Worm (Caenorhabditis elegans) whole organism, L4 larva: ENCODE results near the gene semo-1.

Experiments used
- D1046.2 ChIP-seq: fragments of 200-800 bp; sonication (Bioruptor generic); IDR thresholded peaks from 2 replicates; pipeline ENCODE4 v1.3.6; 2022; ENCODE audit warnings: missing genetic modification characterization, missing compliant biosample characterization
- F10B5.3 ChIP-seq: sonication (generic microtip); optimal IDR thresholded peaks from 2 replicates; lab custom pipeline; 2016; ENCODE audit warnings: mild to moderate bottlenecking, missing genetic modification characterization, missing compliant biosample characterization
- F49E8.2 ChIP-seq: sonication (generic microtip); optimal IDR thresholded peaks from 2 replicates; lab custom pipeline; 2016; ENCODE audit warnings: missing compliant biosample characterization, mild to moderate bottlenecking, missing genetic modification characterization, borderline replicate concordance
- Y105C5A.15 ChIP-seq: fragments of 200-800 bp; sonication (Bioruptor generic); IDR thresholded peaks from 2 replicates; pipeline ENCODE4 v1.3.6; 2022; ENCODE audit warnings: missing genetic modification characterization, missing compliant biosample characterization
- aly-2 ChIP-seq: sonication (generic microtip); optimal IDR thresholded peaks from 2 replicates; lab custom pipeline; 2018; ENCODE audit warnings: missing biosample characterization, missing genetic modification characterization
- ceh-28 ChIP-seq: fragments of 150-350 bp; optimal IDR thresholded peaks from 2 replicates; lab custom pipeline; 2014; ENCODE audit warnings: missing biosample characterization, missing genetic modification reagents, missing genetic modification characterization
- ceh-32 ChIP-seq: sonication (generic microtip); optimal IDR thresholded peaks from 2 replicates; lab custom pipeline; 2016; ENCODE audit warnings: mild to moderate bottlenecking, missing genetic modification characterization, missing compliant biosample characterization; ENCODE audit not compliant: poor library complexity
- ceh-44 ChIP-seq: fragments of 200-800 bp; sonication (Bioruptor generic); IDR thresholded peaks from 2 replicates; pipeline ENCODE4 v1.3.6; 2022; ENCODE audit warnings: missing genetic modification reagents, missing genetic modification characterization, missing compliant biosample characterization
- cey-2 ChIP-seq: sonication (generic microtip); optimal IDR thresholded peaks from 3 replicates; lab custom pipeline; 2017; ENCODE audit warnings: missing genetic modification characterization, mild to moderate bottlenecking, missing compliant biosample characterization, antibody characterized with exemption, borderline replicate concordance; ENCODE audit not compliant: insufficient read depth
- daf-12 ChIP-seq: fragments of 150-350 bp; optimal IDR thresholded peaks from 2 replicates; lab custom pipeline; 2014; ENCODE audit warnings: missing biosample characterization, missing genetic modification reagents, missing genetic modification characterization
- daf-16 ChIP-seq, 3 experiments: sonication (generic microtip); optimal IDR thresholded peaks; 2 replicates each; lab custom pipeline; 2016 to 2017; ENCODE audit warnings: missing genetic modification characterization in 3 of 3, missing genetic modification reagents in 3 of 3, mild to moderate bottlenecking in 2 of 3, missing compliant biosample characterization in 2 of 3, missing biosample characterization in 1 of 3, moderate library complexity in 1 of 3
- dmd-8 ChIP-seq: fragments of 200-800 bp; sonication (Bioruptor generic); IDR thresholded peaks from 2 replicates; pipeline ENCODE4 v1.3.6; 2022; ENCODE audit warnings: missing genetic modification characterization, missing compliant biosample characterization
- duxl-1 ChIP-seq: sonication (generic microtip); optimal IDR thresholded peaks from 2 replicates; lab custom pipeline; 2016; ENCODE audit warnings: mild to moderate bottlenecking, missing genetic modification characterization, moderate library complexity, missing compliant biosample characterization; ENCODE audit not compliant: poor library complexity
- dve-1 ChIP-seq: sonication (generic microtip); optimal IDR thresholded peaks from 2 replicates; lab custom pipeline; 2017; ENCODE audit warnings: antibody characterized with exemption, mild to moderate bottlenecking, missing genetic modification characterization, missing compliant biosample characterization; ENCODE audit not compliant: insufficient read depth
- egl-27 ChIP-seq: sonication (generic microtip); optimal IDR thresholded peaks from 3 replicates; lab custom pipeline; 2017; ENCODE audit warnings: missing biosample characterization, missing genetic modification reagents, missing genetic modification characterization
- fos-1 ChIP-seq: fragments of 150-350 bp; optimal IDR thresholded peaks from 2 replicates; lab custom pipeline; 2014; ENCODE audit warnings: missing biosample characterization, missing genetic modification characterization
- hif-1 ChIP-seq, 2 experiments: sonication (generic microtip); optimal IDR thresholded peaks; 2 replicates each; lab custom pipeline; 2016 to 2017; ENCODE audit warnings: missing compliant biosample characterization in 2 of 2, missing genetic modification characterization in 2 of 2, missing genetic modification reagents in 2 of 2, missing genotype in 2 of 2, mild to moderate bottlenecking in 1 of 2
- hmg-1.1 ChIP-seq: fragments of 200-800 bp; sonication (Bioruptor generic); IDR thresholded peaks from 2 replicates; pipeline ENCODE4 v1.3.6; 2022; ENCODE audit warnings: missing genetic modification reagents, missing genetic modification characterization, missing compliant biosample characterization
- lin-1 ChIP-seq: fragments of 200-800 bp; sonication (Bioruptor generic); IDR thresholded peaks from 2 replicates; pipeline ENCODE4 v1.3.6; 2022; ENCODE audit warnings: missing genetic modification reagents, missing genetic modification characterization, missing compliant biosample characterization
- lin-13 ChIP-seq: fragments of 150-350 bp; optimal IDR thresholded peaks from 2 replicates; lab custom pipeline; 2014; ENCODE audit warnings: missing biosample characterization, missing genetic modification reagents, missing genetic modification characterization
- lin-38 ChIP-seq: fragments of 200-800 bp; sonication (Bioruptor generic); IDR thresholded peaks from 2 replicates; pipeline ENCODE4 v1.3.6; 2022; ENCODE audit warnings: missing genetic modification reagents, missing genetic modification characterization, missing compliant biosample characterization
- lin-39 ChIP-seq: fragments of 150-350 bp; optimal IDR thresholded peaks from 2 replicates; lab custom pipeline; 2014; ENCODE audit warnings: missing biosample characterization, missing genetic modification reagents, missing genetic modification characterization
- lsy-2 ChIP-seq, 2 experiments: fragments of 150-350 bp in 1 of 2; sonication (generic microtip) in 1 of 2; optimal IDR thresholded peaks; 2 replicates each; lab custom pipeline; 2014 to 2017; ENCODE audit warnings: missing biosample characterization in 2 of 2, missing genetic modification characterization in 2 of 2
- madf-5 ChIP-seq, 2 experiments: fragments of 200-800 bp; sonication (Bioruptor generic); IDR thresholded peaks; 2 replicates each; pipeline ENCODE4 v1.3.6; 2022; ENCODE audit warnings: missing compliant biosample characterization in 2 of 2, missing genetic modification characterization in 2 of 2
- mxl-3 ChIP-seq: fragments of 200-800 bp; sonication (Bioruptor generic); optimal IDR thresholded peaks from 2 replicates; lab custom pipeline; 2018; ENCODE audit warnings: mild to moderate bottlenecking, missing genetic modification characterization, missing compliant biosample characterization
- nhr-102 ChIP-seq: sonication (generic microtip); optimal IDR thresholded peaks from 2 replicates; lab custom pipeline; 2016; ENCODE audit warnings: mild to moderate bottlenecking, missing genetic modification characterization, moderate library complexity, missing compliant biosample characterization
- nhr-11 ChIP-seq: fragments of 150-350 bp; optimal IDR thresholded peaks from 2 replicates; lab custom pipeline; 2014; ENCODE audit warnings: missing biosample characterization, missing genetic modification characterization
- nhr-111 ChIP-seq: fragments of 200-800 bp; sonication (Bioruptor generic); optimal IDR thresholded peaks from 2 replicates; lab custom pipeline; 2018; ENCODE audit warnings: mild to moderate bottlenecking, missing genetic modification characterization, missing compliant biosample characterization
- nhr-6 ChIP-seq: fragments of 150-350 bp; optimal IDR thresholded peaks from 2 replicates; lab custom pipeline; 2014; ENCODE audit warnings: missing biosample characterization, missing genetic modification characterization
- nhr-76 ChIP-seq: fragments of 150-350 bp; optimal IDR thresholded peaks from 2 replicates; lab custom pipeline; 2014; ENCODE audit warnings: missing biosample characterization, missing genetic modification characterization
- nhr-77 ChIP-seq: fragments of 150-350 bp; optimal IDR thresholded peaks from 2 replicates; lab custom pipeline; 2014; ENCODE audit warnings: missing biosample characterization, missing genetic modification characterization
- set-16 ChIP-seq: fragments of 200-800 bp; sonication (Bioruptor generic); IDR thresholded peaks from 2 replicates; pipeline ENCODE4 v1.3.6; 2022; ENCODE audit warnings: missing genetic modification reagents, missing genetic modification characterization, missing compliant biosample characterization
- snpc-1.2 ChIP-seq: fragments of 200-800 bp; sonication (Bioruptor generic); IDR thresholded peaks from 2 replicates; pipeline ENCODE4 v1.3.6; 2022; ENCODE audit warnings: missing genetic modification reagents, missing genetic modification characterization, missing compliant biosample characterization
- spr-1 ChIP-seq: sonication (generic microtip); optimal IDR thresholded peaks from 2 replicates; lab custom pipeline; 2016; ENCODE audit warnings: mild to moderate bottlenecking, missing genetic modification characterization, missing compliant biosample characterization
- spr-3 ChIP-seq: fragments of 200-800 bp; sonication (Bioruptor generic); optimal IDR thresholded peaks from 2 replicates; lab custom pipeline; 2018; ENCODE audit warnings: mild to moderate bottlenecking, missing genetic modification characterization, missing compliant biosample characterization
- tag-97 ChIP-seq: fragments of 200-800 bp; sonication (Bioruptor generic); IDR thresholded peaks from 2 replicates; pipeline ENCODE4 v1.3.6; 2022; ENCODE audit warnings: missing genetic modification characterization, missing compliant biosample characterization
- unc-130 ChIP-seq: sonication (generic microtip); optimal IDR thresholded peaks from 2 replicates; lab custom pipeline; 2016; ENCODE audit warnings: missing genetic modification reagents, missing genetic modification characterization, missing compliant biosample characterization
- unc-62 ChIP-seq, 3 experiments: fragments of 150-350 bp in 1 of 3; sonication (generic microtip); optimal IDR thresholded peaks in 2 of 3; peaks in 1 of 3; 1 replicate in 1 of 3; 2 replicates in 2 of 3; lab custom pipeline; 2014 to 2017; ENCODE audit warnings: missing biosample characterization in 3 of 3, missing genetic modification characterization in 3 of 3, missing genetic modification reagents in 3 of 3, missing genotype in 1 of 3
- vab-7 ChIP-seq: fragments of 200-800 bp; sonication (Bioruptor generic); IDR thresholded peaks from 2 replicates; pipeline ENCODE4 v1.3.6; 2022; ENCODE audit warnings: missing genetic modification reagents, missing genetic modification characterization, missing compliant biosample characterization
- zfp-3 ChIP-seq: fragments of 200-800 bp; sonication (Bioruptor generic); conservative IDR thresholded peaks from 2 replicates; pipeline ENCODE4 v1.3.6; 2022; ENCODE audit warnings: missing genetic modification reagents, missing genetic modification characterization, missing compliant biosample characterization
- ztf-7 ChIP-seq: fragments of 150-350 bp; optimal IDR thresholded peaks from 2 replicates; lab custom pipeline; 2014; ENCODE audit warnings: missing biosample characterization, missing genetic modification characterization

semo-1 gene

ce11 chrIV:14032620-14033501 is 18.1 kb upstream of the semo-1 start (continued):
- TF ChIP-seq dve-1 (tag; lab: Kevin White, UChicago) (peak; percentile 73), Y105C5A.15 (GFP tag; lab: Robert Waterston, UW) (peak; percentile 75; the same call in 1 of the 2 replicates), D1046.2 (no peak), daf-12 (tag; lab: Kevin White, UChicago) (no peak), lin-13 (GFP tag; lab: Kevin White, UChicago) (peak; percentile 42), duxl-1 (no peak), madf-5 (GFP tag; IDR thresholded peaks at IDR 0.05; lab: Robert Waterston, UW) (0 out of 4 replicates have a peak, but pooled peaks of 1 of the 2 experiments have one; percentile 51), F10B5.3 (tag; lab: Kevin White, UChicago) (no peak), mxl-3 (GFP tag; lab: Kevin White, UChicago) (peak; percentile 6), fos-1 (no peak), nhr-11 (tag; lab: Kevin White, UChicago) (peak; percentile 49), ceh-28 (peak; percentile 27), egl-27 (tag; lab: Kevin White, UChicago) (no peak), nhr-76 (no peak), nhr-111 (GFP tag; lab: Kevin White, UChicago) (no peak), dmd-8 (GFP tag; lab: Robert Waterston, UW) (no peak), hif-1 (tag; optimal IDR thresholded peaks at IDR 0.05; lab: Kevin White, UChicago) (peak; percentile 25 to 58), lin-1 (GFP tag; lab: Robert Waterston, UW) (0 out of 2 replicates have a peak, but pooled peaks have one; percentile 4), zfp-3 (GFP tag; lab: Robert Waterston, UW) (peak; percentile 86), ztf-7 (tag; lab: Kevin White, UChicago) (no peak), lin-38 (GFP tag; lab: Robert Waterston, UW) (peak; percentile 53; the same call in 1 of the 2 replicates), unc-62 (GFP tag; optimal IDR thresholded peaks at IDR 0.05 in 1 of 2; lab: Kevin White, UChicago) (peak in 1 of 2 experiments; percentile 98), unc-62 (tag; optimal IDR thresholded peaks at IDR 0.05; lab: Kevin White, UChicago) (no peak), spr-3 (no peak), cey-2 (tag; lab: Kevin White, UChicago) (no peak), snpc-1.2 (GFP tag; lab: Robert Waterston, UW) (peak; percentile 60), spr-1 (tag; lab: Kevin White, UChicago) (peak; percentile 77), ceh-44 (GFP tag; lab: Robert Waterston, UW) (no peak), unc-130 (GFP tag; lab: Kevin White, UChicago) (no peak), lsy-2 (tag; optimal IDR thresholded peaks at IDR 0.05; lab: Kevin White, UChicago) (peak; percentile 28 to 75), aly-2 (no peak), F49E8.2 (tag; lab: Kevin White, UChicago) (no peak), nhr-6 (peak; percentile 23), nhr-102 (tag; lab: Kevin White, UChicago) (peak; percentile 83), vab-7 (GFP tag; lab: Robert Waterston, UW) (no peak), lin-39 (tag; lab: Kevin White, UChicago) (no peak), tag-97 (GFP tag; lab: Robert Waterston, UW) (no peak)
- TF ChIP-seq, all 104 proteins: peak for 47

ce11 chrIV:14033502-14033751 is 17.6 kb upstream of the semo-1 start:
- TF ChIP-seq ceh-32 (no peak), hmg-1.1 (GFP tag; lab: Robert Waterston, UW) (peak; percentile 84), lin-1 (GFP tag; lab: Robert Waterston, UW) (0 out of 2 replicates have a peak, but pooled peaks have one; percentile 6), set-16 (GFP tag; lab: Robert Waterston, UW) (peak; percentile 100; the same call in 1 of the 2 replicates), unc-62 (GFP tag; optimal IDR thresholded peaks at IDR 0.05 in 1 of 2; lab: Kevin White, UChicago) (peak in 1 of 2 experiments; percentile 100), unc-62 (tag; optimal IDR thresholded peaks at IDR 0.05; lab: Kevin White, UChicago) (no peak), daf-16 (GFP tag; optimal IDR thresholded peaks at IDR 0.05; lab: Kevin White, UChicago) (peak in 1 of 2 experiments; percentile 29), daf-16 (tag; optimal IDR thresholded peaks at IDR 0.05; lab: Kevin White, UChicago) (no peak), nhr-77 (tag; lab: Kevin White, UChicago) (no peak)
